Worm (Caenorhabditis elegans): Measurements from ENCODE around the gene srd-39.

- TF ChIP-seq ref-1 (GFP tag; conservative IDR thresholded peaks at IDR 0.05) (no peak), flt-1 (GFP tag; IDR thresholded peaks at IDR 0.05) (no peak)
These were observed 7.4 kb upstream of the srd-39 start for ce11 chrX:13307852-13308251.
